Worm (Caenorhabditis elegans) whole organism, L4 larva: Measurements from ENCODE around the gene T16H12.2.

Experiments
- D1046.2 ChIP-seq: fragments of 200-800 bp; sonication (Bioruptor generic); IDR thresholded peaks from 2 replicates; pipeline ENCODE4 v1.3.6; 2022; ENCODE audit warnings: missing genetic modification characterization, missing compliant biosample characterization
- F10B5.3 ChIP-seq: sonication (generic microtip); optimal IDR thresholded peaks from 2 replicates; lab custom pipeline; 2016; ENCODE audit warnings: mild to moderate bottlenecking, missing genetic modification characterization, missing compliant biosample characterization
- F26F4.8 ChIP-seq: fragments of 200-800 bp; sonication (Bioruptor generic); conservative IDR thresholded peaks from 2 replicates; pipeline ENCODE4 v1.3.6; 2022; ENCODE audit warnings: missing genetic modification characterization, missing compliant biosample characterization
- F37D6.2 ChIP-seq: sonication (generic microtip); optimal IDR thresholded peaks from 2 replicates; lab custom pipeline; 2016; ENCODE audit warnings: mild to moderate bottlenecking, missing genetic modification characterization, missing compliant biosample characterization
- F44E2.7 ChIP-seq: fragments of 200-800 bp; sonication (Bioruptor generic); IDR thresholded peaks from 2 replicates; pipeline ENCODE4 v2.1.2; 2022; ENCODE audit warnings: missing genetic modification characterization, missing compliant biosample characterization
- R02D3.7 ChIP-seq: fragments of 150-350 bp; sonication (generic microtip); optimal IDR thresholded peaks from 3 replicates; lab custom pipeline; 2014; ENCODE audit warnings: missing biosample characterization, missing genetic modification characterization
- T26A8.4 ChIP-seq: fragments of 200-800 bp; sonication (Bioruptor generic); IDR thresholded peaks from 2 replicates; pipeline ENCODE4 v1.3.6; 2022; ENCODE audit warnings: missing genetic modification characterization, missing compliant biosample characterization
- Y48G9A.11 ChIP-seq: fragments of 200-800 bp; sonication (Bioruptor generic); IDR thresholded peaks from 2 replicates; pipeline ENCODE4 v1.3.6; 2022; ENCODE audit warnings: missing genetic modification reagents, missing genetic modification characterization, missing compliant biosample characterization
- Y5F2A.4 ChIP-seq: fragments of 200-800 bp; sonication (Bioruptor generic); optimal IDR thresholded peaks from 2 replicates; lab custom pipeline; 2018; ENCODE audit warnings: mild to moderate bottlenecking, missing genetic modification characterization, missing compliant biosample characterization
- ZK546.5 ChIP-seq, 2 experiments: sonication (generic microtip); optimal IDR thresholded peaks; 2 replicates each; lab custom pipeline; 2017; ENCODE audit warnings: missing biosample characterization in 2 of 2, missing genetic modification characterization in 2 of 2
- aha-1 ChIP-seq: fragments of 150-350 bp; peaks from one replicate; lab custom pipeline; 2014; ENCODE audit warnings: missing biosample characterization, missing genetic modification characterization
- aly-2 ChIP-seq: sonication (generic microtip); optimal IDR thresholded peaks from 2 replicates; lab custom pipeline; 2018; ENCODE audit warnings: missing biosample characterization, missing genetic modification characterization
- attf-4 ChIP-seq: sonication (generic microtip); optimal IDR thresholded peaks from 3 replicates; lab custom pipeline; 2017; ENCODE audit warnings: missing biosample characterization, missing genetic modification characterization
- ceh-32 ChIP-seq: sonication (generic microtip); optimal IDR thresholded peaks from 2 replicates; lab custom pipeline; 2016; ENCODE audit warnings: mild to moderate bottlenecking, missing genetic modification characterization, missing compliant biosample characterization; ENCODE audit not compliant: poor library complexity
- ces-1 ChIP-seq: fragments of 150-350 bp; sonication (generic microtip); optimal IDR thresholded peaks from 4 replicates; lab custom pipeline; 2014; ENCODE audit warnings: missing biosample characterization, missing genetic modification reagents, missing genetic modification characterization
- cey-2 ChIP-seq: sonication (generic microtip); optimal IDR thresholded peaks from 3 replicates; lab custom pipeline; 2017; ENCODE audit warnings: missing genetic modification characterization, mild to moderate bottlenecking, missing compliant biosample characterization, antibody characterized with exemption, borderline replicate concordance; ENCODE audit not compliant: insufficient read depth
- daf-16 ChIP-seq, 3 experiments: sonication (generic microtip); optimal IDR thresholded peaks; 2 replicates each; lab custom pipeline; 2016 to 2017; ENCODE audit warnings: missing genetic modification characterization in 3 of 3, missing genetic modification reagents in 3 of 3, mild to moderate bottlenecking in 2 of 3, missing compliant biosample characterization in 2 of 3, missing biosample characterization in 1 of 3, moderate library complexity in 1 of 3
- dmd-6 ChIP-seq: fragments of 200-800 bp; sonication (Bioruptor generic); IDR thresholded peaks from 2 replicates; pipeline ENCODE4 v1.3.6; 2022; ENCODE audit warnings: missing genetic modification reagents, missing genetic modification characterization, missing compliant biosample characterization
- dmd-9 ChIP-seq: fragments of 200-800 bp; sonication (Bioruptor generic); IDR thresholded peaks from 2 replicates; pipeline ENCODE4 v1.3.6; 2022; ENCODE audit warnings: missing genetic modification reagents, missing genetic modification characterization, missing compliant biosample characterization
- duxl-1 ChIP-seq: sonication (generic microtip); optimal IDR thresholded peaks from 2 replicates; lab custom pipeline; 2016; ENCODE audit warnings: mild to moderate bottlenecking, missing genetic modification characterization, moderate library complexity, missing compliant biosample characterization; ENCODE audit not compliant: poor library complexity
- fkh-10 ChIP-seq: fragments of 150-350 bp; optimal IDR thresholded peaks from 2 replicates; lab custom pipeline; 2014; ENCODE audit warnings: missing biosample characterization, missing genetic modification reagents, missing genetic modification characterization
- hlh-30 ChIP-seq: sonication (generic microtip); optimal IDR thresholded peaks from 2 replicates; lab custom pipeline; 2017; ENCODE audit warnings: antibody characterized with exemption, mild to moderate bottlenecking, missing genetic modification characterization, missing compliant biosample characterization; ENCODE audit not compliant: insufficient read depth
- lin-39 ChIP-seq: fragments of 150-350 bp; optimal IDR thresholded peaks from 2 replicates; lab custom pipeline; 2014; ENCODE audit warnings: missing biosample characterization, missing genetic modification reagents, missing genetic modification characterization
- lir-3 ChIP-seq: sonication (generic microtip); optimal IDR thresholded peaks from 2 replicates; lab custom pipeline; 2016; ENCODE audit warnings: mild to moderate bottlenecking, missing genetic modification characterization, missing compliant biosample characterization
- mes-2 ChIP-seq: sonication (generic microtip); optimal IDR thresholded peaks from 2 replicates; lab custom pipeline; 2016; ENCODE audit warnings: missing genotype, mild to moderate bottlenecking, missing genetic modification characterization, missing compliant biosample characterization; ENCODE audit not compliant: poor library complexity, severe bottlenecking
- nhr-48 ChIP-seq: sonication (generic microtip); optimal IDR thresholded peaks from 2 replicates; lab custom pipeline; 2016; ENCODE audit warnings: mild to moderate bottlenecking, missing genetic modification characterization, missing compliant biosample characterization
- spr-1 ChIP-seq: sonication (generic microtip); optimal IDR thresholded peaks from 2 replicates; lab custom pipeline; 2016; ENCODE audit warnings: mild to moderate bottlenecking, missing genetic modification characterization, missing compliant biosample characterization
- spr-3 ChIP-seq: fragments of 200-800 bp; sonication (Bioruptor generic); optimal IDR thresholded peaks from 2 replicates; lab custom pipeline; 2018; ENCODE audit warnings: mild to moderate bottlenecking, missing genetic modification characterization, missing compliant biosample characterization
- tra-1 ChIP-seq: fragments of 200-800 bp; sonication (Bioruptor generic); IDR thresholded peaks from 2 replicates; pipeline ENCODE4 v1.3.6; 2022; ENCODE audit warnings: missing genetic modification reagents, missing genetic modification characterization, missing compliant biosample characterization
- unc-62 ChIP-seq, 3 experiments: fragments of 150-350 bp in 1 of 3; sonication (generic microtip); optimal IDR thresholded peaks in 2 of 3; peaks in 1 of 3; 1 replicate in 1 of 3; 2 replicates in 2 of 3; lab custom pipeline; 2014 to 2017; ENCODE audit warnings: missing biosample characterization in 3 of 3, missing genetic modification characterization in 3 of 3, missing genetic modification reagents in 3 of 3, missing genotype in 1 of 3
- zip-11 ChIP-seq: fragments of 200-800 bp; sonication (Bioruptor generic); IDR thresholded peaks from 2 replicates; pipeline ENCODE4 v1.3.6; 2022; ENCODE audit warnings: missing genetic modification characterization, missing compliant biosample characterization
- zip-2 ChIP-seq: fragments of 150-350 bp; optimal IDR thresholded peaks from 2 replicates; lab custom pipeline; 2014; ENCODE audit warnings: missing biosample characterization, missing genetic modification characterization
- ztf-11 ChIP-seq: fragments of 150-350 bp; optimal IDR thresholded peaks from 2 replicates; lab custom pipeline; 2014; ENCODE audit warnings: missing biosample characterization, missing genetic modification characterization
- ztf-7 ChIP-seq: fragments of 150-350 bp; optimal IDR thresholded peaks from 2 replicates; lab custom pipeline; 2014; ENCODE audit warnings: missing biosample characterization, missing genetic modification characterization

T16H12.2 gene

DNA sequence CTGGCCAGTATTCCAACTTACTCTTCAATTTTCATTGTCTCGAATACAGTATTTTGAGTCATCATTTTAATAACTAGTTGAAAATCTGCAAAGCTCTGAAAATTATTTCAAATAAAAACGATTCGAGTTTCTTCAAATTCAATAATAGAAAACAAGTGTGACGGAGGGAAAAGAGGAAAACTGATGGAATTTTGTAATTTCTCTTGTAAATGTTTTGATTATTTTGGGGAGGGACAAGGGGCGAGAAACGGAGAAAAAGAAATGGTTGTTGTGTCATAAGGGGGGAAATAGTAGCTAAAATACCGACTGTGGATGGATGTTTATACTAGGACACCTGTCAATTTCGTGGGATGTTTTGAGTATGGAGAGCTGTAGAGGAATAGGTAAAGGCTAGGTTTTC is 7.9 kb upstream of the T16H12.2 start, which contains the start of gene T16G12.9:
Gene T16G12.9 (minus strand): TSS at position 101 of the 400 bp plus-strand sequence.
- TF ChIP-seq cey-2 (no peak), ces-1 (GFP tag; lab: Kevin White, UChicago) (no peak)
- TF ChIP-seq, all 104 proteins: peak for 0

- TF ChIP-seq tra-1 (peak; percentile 94), Y48G9A.11 (GFP tag; lab: Robert Waterston, UW) (no peak), daf-16 (GFP tag; optimal IDR thresholded peaks at IDR 0.05; lab: Kevin White, UChicago) (no peak), daf-16 (tag; optimal IDR thresholded peaks at IDR 0.05; lab: Kevin White, UChicago) (no peak), R02D3.7 (tag; lab: Kevin White, UChicago) (no peak), zip-11 (no peak), ceh-32 (no peak), D1046.2 (no peak), duxl-1 (tag; lab: Kevin White, UChicago) (no peak), spr-1 (tag; lab: Kevin White, UChicago) (no peak), F44E2.7 (GFP tag; lab: Robert Waterston, UW) (no peak), dmd-6 (peak; percentile 54), T26A8.4 (no peak)
Observed at ce11 chrIII:10078784-10079183, 7.3 kb upstream of the T16H12.2 start.

ce11 chrIII:10083242-10083641 is 2.8 kb upstream of the T16H12.2 start, which contains the start of gene T16H12.3:
Gene T16H12.3, minus strand, starts transcription at chrIII:10083292.
- TF ChIP-seq T26A8.4 (no peak), F44E2.7 (GFP tag; lab: Robert Waterston, UW) (no peak), lin-39 (no peak), ZK546.5 (tag; optimal IDR thresholded peaks at IDR 0.05; lab: Kevin White, UChicago) (no peak), Y5F2A.4 (GFP tag; lab: Kevin White, UChicago) (no peak), fkh-10 (GFP tag; lab: Kevin White, UChicago) (no peak)

DNA sequence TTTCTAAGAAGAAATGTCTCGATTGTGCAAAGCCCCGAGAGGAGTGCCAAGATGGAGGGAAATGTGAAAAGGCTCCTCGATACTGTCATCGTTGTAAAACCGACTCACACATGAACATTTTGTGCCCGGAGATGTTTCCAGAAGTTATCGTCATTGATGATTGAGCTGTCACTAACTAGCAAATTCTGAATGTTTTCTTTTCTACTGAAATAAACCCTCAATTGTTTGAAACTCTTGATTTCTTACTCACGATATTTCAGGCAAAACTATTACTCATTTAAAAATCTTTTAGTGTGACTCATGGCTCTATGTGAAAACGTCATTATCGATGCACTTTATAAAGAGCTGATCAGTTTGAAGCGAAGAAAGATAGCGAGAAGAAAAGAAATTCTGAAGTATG is 980 bp upstream of the T16H12.2 start, which contains the start of gene T16H12.13:
Gene T16H12.13 (plus strand): TSS at position 301 of the 400 bp plus-strand sequence.
- TF ChIP-seq aly-2 (tag; lab: Kevin White, UChicago), result no peak
- TF ChIP-seq D1046.2, result no peak
- TF ChIP-seq F10B5.3, result no peak
- TF ChIP-seq zip-2, result no peak
- no peak for TF ChIP-seq lir-3 (tag; lab: Kevin White, UChicago)
- no peak for TF ChIP-seq T26A8.4
- TF ChIP-seq F37D6.2, result no peak
- no peak for TF ChIP-seq mes-2 (tag; lab: Kevin White, UChicago)
- TF ChIP-seq F26F4.8 (GFP tag; lab: Robert Waterston, UW), result no peak
- TF ChIP-seq ztf-11 (tag; lab: Kevin White, UChicago), result no peak
- TF ChIP-seq nhr-48 (tag; lab: Kevin White, UChicago), result no peak
- no peak for TF ChIP-seq spr-3 (GFP tag; lab: Kevin White, UChicago)
- no peak for TF ChIP-seq attf-4 (tag; lab: Kevin White, UChicago)
- no peak for TF ChIP-seq ztf-7
- TF ChIP-seq, all 104 proteins: peak for 0

ce11 chrIII:10085574-10085973 is 509 bp upstream of the T16H12.2 start:
- peak in 1 of 2 experiments; percentile 22 for TF ChIP-seq unc-62 (GFP tag; optimal IDR thresholded peaks at IDR 0.05 in 1 of 2; lab: Kevin White, UChicago)
- TF ChIP-seq unc-62 (tag; optimal IDR thresholded peaks at IDR 0.05; lab: Kevin White, UChicago), result no peak
- no peak for TF ChIP-seq dmd-9 (GFP tag; lab: Robert Waterston, UW)
- TF ChIP-seq hlh-30 (tag; lab: Kevin White, UChicago), result no peak
- TF ChIP-seq aha-1, result peak; percentile 91
